Worm (Caenorhabditis elegans) whole organism, late embryonic: ENCODE measurements around the gene cdt-2.

Experiments used
- C38D4.7 ChIP-seq: fragments of 200-800 bp; sonication (Bioruptor generic); optimal IDR thresholded peaks from 2 replicates; lab custom pipeline; 2018; ENCODE audit warnings: mild to moderate bottlenecking, missing genetic modification characterization, moderate library complexity, missing compliant biosample characterization
- K09A11.1 ChIP-seq: sonication (generic microtip); optimal IDR thresholded peaks from 2 replicates; lab custom pipeline; 2017; ENCODE audit warnings: antibody characterized with exemption, mild to moderate bottlenecking, missing genetic modification characterization, missing compliant biosample characterization; ENCODE audit not compliant: insufficient read depth
- T23F11.4 ChIP-seq: fragments of 200-800 bp; sonication (Bioruptor generic); optimal IDR thresholded peaks from 2 replicates; lab custom pipeline; 2018; ENCODE audit warnings: mild to moderate bottlenecking, missing genetic modification characterization, missing compliant biosample characterization
- ama-1 ChIP-seq: fragments of 150-350 bp; optimal IDR thresholded peaks from 2 replicates; lab custom pipeline; 2014
- ceh-2 ChIP-seq: sonication (generic microtip); optimal IDR thresholded peaks from 2 replicates; lab custom pipeline; 2016; ENCODE audit warnings: missing genotype, missing genetic modification characterization, missing compliant biosample characterization
- ceh-22 ChIP-seq: sonication (generic microtip); optimal IDR thresholded peaks from 2 replicates; lab custom pipeline; 2017; ENCODE audit warnings: missing biosample characterization, missing genetic modification characterization
- ceh-30 ChIP-seq: fragments of 150-350 bp; optimal IDR thresholded peaks from 2 replicates; lab custom pipeline; 2014; ENCODE audit warnings: missing biosample characterization, missing genetic modification characterization
- ceh-45 ChIP-seq: fragments of 200-800 bp; sonication (Bioruptor generic); IDR thresholded peaks from 2 replicates; pipeline ENCODE4 v1.3.6; 2022; ENCODE audit warnings: missing genetic modification reagents, missing genetic modification characterization, missing compliant biosample characterization
- ceh-6 ChIP-seq: fragments of 200-800 bp; sonication (Bioruptor generic); optimal IDR thresholded peaks from 2 replicates; lab custom pipeline; 2018; ENCODE audit warnings: mild to moderate bottlenecking, missing genetic modification characterization, missing compliant biosample characterization
- ceh-9 ChIP-seq: sonication (generic microtip); optimal IDR thresholded peaks from 2 replicates; lab custom pipeline; 2016; ENCODE audit warnings: mild to moderate bottlenecking, missing genetic modification characterization, inconsistent platforms, missing compliant biosample characterization
- che-1 ChIP-seq: sonication (generic microtip); optimal IDR thresholded peaks from 2 replicates; lab custom pipeline; 2016; ENCODE audit warnings: mild to moderate bottlenecking, missing genetic modification characterization, missing compliant biosample characterization
- dve-1 ChIP-seq: sonication (generic microtip); optimal IDR thresholded peaks from 2 replicates; lab custom pipeline; 2017; ENCODE audit warnings: antibody characterized with exemption, mild to moderate bottlenecking, missing genetic modification characterization, missing compliant biosample characterization
- elt-2 ChIP-seq: sonication (generic microtip); optimal IDR thresholded peaks from 2 replicates; lab custom pipeline; 2016; ENCODE audit warnings: missing genetic modification reagents, missing genetic modification characterization, missing compliant biosample characterization
- elt-4 ChIP-seq: sonication (generic microtip); optimal IDR thresholded peaks from 2 replicates; lab custom pipeline; 2016; ENCODE audit warnings: missing genetic modification characterization, missing compliant biosample characterization
- ets-4 ChIP-seq: sonication (generic microtip); optimal IDR thresholded peaks from 2 replicates; lab custom pipeline; 2016; ENCODE audit warnings: missing genetic modification characterization, missing compliant biosample characterization
- eyg-1 ChIP-seq: sonication (generic microtip); optimal IDR thresholded peaks from 2 replicates; lab custom pipeline; 2016; ENCODE audit warnings: missing genotype, missing genetic modification characterization, missing compliant biosample characterization
- fkh-10 ChIP-seq: fragments of 150-350 bp; optimal IDR thresholded peaks from 2 replicates; lab custom pipeline; 2014; ENCODE audit warnings: missing biosample characterization, missing genetic modification reagents, missing genetic modification characterization
- gmeb-2 ChIP-seq: sonication (generic microtip); optimal IDR thresholded peaks from 2 replicates; lab custom pipeline; 2016; ENCODE audit warnings: missing genetic modification characterization, inconsistent platforms, missing compliant biosample characterization
- hlh-13 ChIP-seq: fragments of 200-800 bp; sonication (Bioruptor generic); optimal IDR thresholded peaks from 2 replicates; lab custom pipeline; 2018; ENCODE audit warnings: mild to moderate bottlenecking, missing genetic modification characterization, missing compliant biosample characterization
- hlh-15 ChIP-seq: sonication (generic microtip); optimal IDR thresholded peaks from 2 replicates; lab custom pipeline; 2016; ENCODE audit warnings: missing genetic modification characterization, missing compliant biosample characterization
- hlh-8 ChIP-seq: sonication (generic microtip); optimal IDR thresholded peaks from 2 replicates; lab custom pipeline; 2016; ENCODE audit warnings: missing genotype, missing genetic modification characterization, missing compliant biosample characterization
- lim-6 ChIP-seq: sonication (generic microtip); optimal IDR thresholded peaks from 2 replicates; lab custom pipeline; 2016; ENCODE audit warnings: missing genetic modification characterization, missing compliant biosample characterization
- lin-11 ChIP-seq: fragments of 200-800 bp; sonication (Bioruptor generic); optimal IDR thresholded peaks from 2 replicates; lab custom pipeline; 2018; ENCODE audit warnings: mild to moderate bottlenecking, missing genetic modification characterization, missing compliant biosample characterization
- madf-2 ChIP-seq: sonication (generic microtip); optimal IDR thresholded peaks from 2 replicates; lab custom pipeline; 2017; ENCODE audit warnings: missing genetic modification characterization, missing compliant biosample characterization
- mec-3 ChIP-seq: sonication (generic microtip); optimal IDR thresholded peaks from 2 replicates; lab custom pipeline; 2016; ENCODE audit warnings: borderline replicate concordance, missing genetic modification characterization, missing compliant biosample characterization
- nhr-11 ChIP-seq: fragments of 150-350 bp; optimal IDR thresholded peaks from 2 replicates; lab custom pipeline; 2014; ENCODE audit warnings: missing biosample characterization, missing genetic modification characterization
- nhr-232 ChIP-seq: sonication (generic microtip); optimal IDR thresholded peaks from 2 replicates; lab custom pipeline; 2016; ENCODE audit warnings: missing genetic modification characterization, missing compliant biosample characterization
- npax-4 ChIP-seq: sonication (generic microtip); optimal IDR thresholded peaks from 2 replicates; lab custom pipeline; 2016; ENCODE audit warnings: missing genetic modification characterization, missing compliant biosample characterization
- odd-2 ChIP-seq: sonication (generic microtip); optimal IDR thresholded peaks from 2 replicates; lab custom pipeline; 2017; ENCODE audit warnings: antibody characterized with exemption, mild to moderate bottlenecking, missing genetic modification characterization, missing compliant biosample characterization
- pax-1 ChIP-seq: fragments of 150-350 bp; optimal IDR thresholded peaks from 2 replicates; lab custom pipeline; 2014; ENCODE audit warnings: missing biosample characterization, missing genetic modification characterization
- pha-2 ChIP-seq: sonication (generic microtip); optimal IDR thresholded peaks from 2 replicates; lab custom pipeline; 2017; ENCODE audit warnings: mild to moderate bottlenecking, missing genetic modification characterization, missing compliant biosample characterization
- pha-4 ChIP-seq: fragments of 150-350 bp; optimal IDR thresholded peaks from 2 replicates; lab custom pipeline; 2018; ENCODE audit warnings: missing biosample characterization, missing genetic modification reagents, missing genetic modification characterization
- pqm-1 ChIP-seq: sonication (generic microtip); optimal IDR thresholded peaks from 2 replicates; lab custom pipeline; 2016; ENCODE audit warnings: missing genetic modification characterization, missing compliant biosample characterization
- ref-2 ChIP-seq: sonication (generic microtip); optimal IDR thresholded peaks from 2 replicates; lab custom pipeline; 2016; ENCODE audit warnings: missing genetic modification characterization, missing compliant biosample characterization
- rnt-1 ChIP-seq: sonication (generic microtip); optimal IDR thresholded peaks from 2 replicates; lab custom pipeline; 2016; ENCODE audit warnings: missing genetic modification characterization, missing compliant biosample characterization
- tbx-2 ChIP-seq: sonication (generic microtip); optimal IDR thresholded peaks from 2 replicates; lab custom pipeline; 2016; ENCODE audit warnings: missing genetic modification characterization, missing compliant biosample characterization
- tbx-7 ChIP-seq: sonication (generic microtip); optimal IDR thresholded peaks from 2 replicates; lab custom pipeline; 2016; ENCODE audit warnings: missing genotype, missing genetic modification characterization, missing compliant biosample characterization
- ttx-3 ChIP-seq: sonication (generic microtip); optimal IDR thresholded peaks from 2 replicates; lab custom pipeline; 2016; ENCODE audit warnings: missing genetic modification reagents, missing genetic modification characterization, missing compliant biosample characterization
- unc-3 ChIP-seq, 2 experiments: fragments of 200-800 bp in 1 of 2; sonication (Bioruptor generic) in 1 of 2; sonication (generic microtip) in 1 of 2; conservative IDR thresholded peaks in 1 of 2; optimal IDR thresholded peaks in 1 of 2; 2 replicates each; pipeline versions ENCODE4 v1.3.6 to Lab custom; 2016 to 2022; ENCODE audit warnings: missing compliant biosample characterization in 2 of 2, missing genetic modification characterization in 2 of 2, missing genetic modification reagents in 1 of 2
- unc-55 ChIP-seq: sonication (generic microtip); optimal IDR thresholded peaks from 2 replicates; lab custom pipeline; 2017; ENCODE audit warnings: missing biosample characterization, missing genetic modification reagents, missing genetic modification characterization
- ztf-16 ChIP-seq: sonication (generic microtip); optimal IDR thresholded peaks from 2 replicates; lab custom pipeline; 2017; ENCODE audit warnings: missing genetic modification characterization, missing compliant biosample characterization

Gene cdt-2

DNA sequence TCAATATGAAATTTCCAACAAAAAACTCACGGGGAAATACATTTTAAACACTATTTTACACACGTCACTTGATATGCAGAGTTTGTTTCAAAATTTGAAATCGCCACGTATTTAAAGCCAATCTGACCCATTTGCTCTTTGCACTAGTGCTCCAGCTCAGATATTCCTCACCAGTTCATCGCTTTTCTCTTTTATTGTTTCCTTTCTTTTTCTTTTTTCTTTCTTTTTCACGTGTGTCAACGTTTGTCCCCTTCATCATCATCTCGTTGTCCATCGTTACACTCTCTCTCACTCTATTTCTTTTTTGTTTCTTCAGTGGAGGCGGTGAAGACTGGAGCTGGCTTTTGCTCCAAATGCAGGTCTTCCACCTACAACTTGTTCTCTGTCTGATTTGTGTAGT lies 6.3 kb downstream of the cdt-2 start, which contains the start of gene F02D8.4:
Gene F02D8.4 (plus strand): TSS at position 301 of the 400 bp plus-strand sequence.
- no peak for TF ChIP-seq unc-55
- no peak for TF ChIP-seq ceh-6 (GFP tag; lab: Kevin White, UChicago)
- no peak for TF ChIP-seq rnt-1 (tag; lab: Kevin White, UChicago)
- TF ChIP-seq lin-11 (tag; lab: Kevin White, UChicago) = no peak
- TF ChIP-seq ztf-16 (tag; lab: Kevin White, UChicago) = no peak
- no peak for TF ChIP-seq ama-1 (lab: Kevin White, UChicago)
- TF ChIP-seq hlh-13 (GFP tag; lab: Kevin White, UChicago) = no peak
- TF ChIP-seq mec-3 = no peak
- no peak for TF ChIP-seq nhr-232
- no peak for TF ChIP-seq hlh-15 (tag; lab: Kevin White, UChicago)

DNA sequence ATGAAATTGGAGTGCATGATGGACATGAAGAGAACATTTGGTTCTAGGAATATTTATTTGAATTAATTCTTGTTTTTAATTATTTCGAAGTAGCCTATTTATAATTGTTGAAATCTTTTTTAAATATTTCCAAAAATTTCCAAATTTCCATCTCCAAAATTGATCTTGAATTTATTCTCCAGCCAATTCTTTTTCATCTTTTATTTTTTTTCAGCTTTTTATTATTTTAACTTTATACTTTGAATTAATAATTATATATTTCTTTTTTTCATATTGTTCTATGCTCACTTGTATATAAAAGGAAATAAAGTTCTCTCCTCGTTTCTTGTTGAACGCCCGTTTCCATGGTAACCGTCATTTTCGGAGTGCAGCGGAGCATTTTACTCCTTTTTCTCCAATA lies 11.0 kb downstream of the cdt-2 start, which contains the start of gene xbx-1:
Gene xbx-1 (plus strand): TSS at position 301 of the 400 bp plus-strand sequence.
- TF ChIP-seq dve-1 (tag; lab: Kevin White, UChicago) = no peak
- no peak for TF ChIP-seq eyg-1 (tag; lab: Kevin White, UChicago)
- TF ChIP-seq lin-11 (tag; lab: Kevin White, UChicago) = no peak
- TF ChIP-seq pax-1 = no peak
- no peak for TF ChIP-seq ttx-3 (tag; lab: Kevin White, UChicago)
- no peak for TF ChIP-seq T23F11.4 (GFP tag; lab: Kevin White, UChicago)
- no peak for TF ChIP-seq ceh-6 (GFP tag; lab: Kevin White, UChicago)
- no peak for TF ChIP-seq madf-2 (tag; lab: Kevin White, UChicago)
- TF ChIP-seq tbx-7 (tag; lab: Kevin White, UChicago) = no peak
- no peak for TF ChIP-seq che-1 (tag; lab: Kevin White, UChicago)
- no peak for TF ChIP-seq gmeb-2 (tag; lab: Kevin White, UChicago)
- no peak for TF ChIP-seq pha-2 (tag; lab: Kevin White, UChicago)
- TF ChIP-seq nhr-11 = no peak

DNA sequence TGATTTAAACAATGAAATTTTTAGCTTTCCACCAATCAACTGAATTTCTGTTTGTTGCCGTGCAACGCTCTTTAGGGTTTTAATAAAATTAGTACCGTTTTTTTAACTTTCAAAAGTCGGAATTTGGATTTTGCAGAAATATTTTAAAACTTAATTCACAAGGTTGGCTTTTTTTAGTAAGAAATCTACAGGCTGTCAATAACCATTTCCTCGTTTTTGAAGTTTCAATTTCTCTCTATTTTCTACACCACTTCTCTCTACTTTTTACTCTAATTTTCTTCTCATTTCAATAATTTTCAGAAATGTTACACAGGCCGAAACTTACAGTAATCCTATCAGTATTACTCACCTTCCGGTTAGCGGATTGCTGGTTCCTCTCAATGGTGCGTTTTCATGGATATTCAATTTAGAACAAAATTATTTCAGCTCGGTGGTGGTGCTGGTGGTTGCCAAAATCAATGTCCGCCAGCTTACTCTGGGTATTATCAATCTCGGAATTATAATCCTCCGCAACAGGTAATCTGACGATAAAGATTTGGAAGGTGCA lies 12.6 kb downstream of the cdt-2 start, which contains the start of the genes grd-12 and F02D8.1:
Gene grd-12 (plus strand): TSS at position 301 of the 547 bp plus-strand sequence.
Gene F02D8.1 (minus strand): TSS at position 497 of the 547 bp plus-strand sequence.
- TF ChIP-seq dve-1 (tag; lab: Kevin White, UChicago) (no peak), ceh-22 (tag; lab: Kevin White, UChicago) (no peak), elt-2 (tag; lab: Kevin White, UChicago) (no peak), nhr-11 (no peak), odd-2 (tag; lab: Kevin White, UChicago) (no peak), ceh-30 (tag; lab: Kevin White, UChicago) (no peak), hlh-8 (tag; lab: Kevin White, UChicago) (no peak)

DNA sequence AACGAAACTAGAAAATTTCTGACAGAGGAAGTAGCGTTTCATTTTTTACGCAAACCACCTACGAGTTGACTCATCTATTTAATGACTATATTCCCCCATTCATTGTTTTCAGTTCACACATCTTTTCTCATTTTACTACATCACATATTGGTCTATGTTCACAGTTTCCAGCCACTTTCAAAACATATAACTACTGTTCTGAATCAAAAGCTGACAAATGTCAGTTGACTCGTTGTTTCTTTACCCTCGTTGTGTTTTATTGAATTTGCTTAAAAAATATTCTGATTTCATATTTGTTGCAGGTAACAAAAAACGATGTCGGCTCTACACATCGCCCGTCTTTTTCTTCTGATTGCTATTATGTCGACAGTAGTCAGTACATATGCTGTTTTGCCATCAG lies 19.8 kb downstream of the cdt-2 start, which contains the start of gene nlp-59:
Gene nlp-59 (plus strand): TSS at position 301 of the 400 bp plus-strand sequence.
- TF ChIP-seq ceh-45 (GFP tag; lab: Robert Waterston, UW) = no peak
- no peak for TF ChIP-seq tbx-2 (tag; lab: Kevin White, UChicago)
- no peak for TF ChIP-seq pqm-1 (tag; lab: Kevin White, UChicago)
- TF ChIP-seq odd-2 (tag; lab: Kevin White, UChicago) = no peak

DNA sequence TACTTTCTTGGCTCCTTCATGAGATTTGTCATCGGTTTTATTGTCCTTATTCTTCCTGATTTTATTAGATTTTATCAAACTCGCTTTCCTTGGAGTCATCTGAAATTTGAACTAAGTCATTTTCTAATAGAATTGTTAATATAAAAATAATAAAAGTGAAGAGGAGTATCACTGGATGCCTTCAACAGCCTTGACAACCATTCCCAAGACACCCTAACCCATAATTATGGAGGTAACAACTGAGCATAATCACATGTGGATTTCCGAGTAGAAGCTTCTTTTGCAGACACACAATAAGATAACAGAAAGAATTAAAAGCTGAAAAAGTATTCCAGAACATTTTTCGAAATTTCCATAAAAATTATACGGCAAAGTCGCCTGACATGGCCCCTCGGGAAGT lies 35.2 kb downstream of the cdt-2 start, which contains the start of gene F02D8.9:
Gene F02D8.9 (minus strand): TSS at position 101 of the 400 bp plus-strand sequence.
- TF ChIP-seq C38D4.7 (GFP tag; lab: Kevin White, UChicago) (no peak), ttx-3 (tag; lab: Kevin White, UChicago) (no peak)

DNA sequence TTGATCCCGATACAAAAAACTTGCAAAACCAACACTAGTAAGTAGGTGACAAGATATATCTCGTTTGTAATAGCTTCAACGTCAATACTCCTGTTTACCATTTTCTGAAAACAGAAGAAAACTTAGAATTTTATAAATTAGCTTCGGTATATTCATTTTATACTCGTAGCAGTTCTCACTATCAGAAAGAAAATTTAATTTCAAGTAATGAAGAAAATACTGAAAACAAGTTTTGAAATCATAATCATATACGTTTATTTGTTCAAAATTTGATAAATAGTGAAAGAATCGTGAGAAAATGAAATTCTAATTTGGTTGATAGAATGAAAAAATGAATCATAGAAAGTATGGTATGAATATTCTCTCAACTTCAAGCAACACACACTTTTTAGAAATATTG lies 36.3 kb downstream of the cdt-2 start, which contains the start of gene C30G7.5:
Gene C30G7.5 (minus strand): TSS at position 101 of the 400 bp plus-strand sequence.
- no peak for TF ChIP-seq fkh-10 (GFP tag; lab: Kevin White, UChicago)
- TF ChIP-seq lim-6 (tag; lab: Kevin White, UChicago) = no peak
- TF ChIP-seq ceh-2 (tag; lab: Kevin White, UChicago) = no peak
- TF ChIP-seq pax-1 = no peak
- no peak for TF ChIP-seq ztf-16 (tag; lab: Kevin White, UChicago)
- no peak for TF ChIP-seq ets-4 (tag; lab: Kevin White, UChicago)
- no peak for TF ChIP-seq nhr-232
- no peak for TF ChIP-seq elt-4 (tag; lab: Kevin White, UChicago)
- no peak for TF ChIP-seq gmeb-2 (tag; lab: Kevin White, UChicago)
- no peak for TF ChIP-seq unc-3 (GFP tag; conservative IDR thresholded peaks at IDR 0.05; lab: Robert Waterston, UW)
- no peak for TF ChIP-seq unc-3 (tag; optimal IDR thresholded peaks at IDR 0.05; lab: Kevin White, UChicago)
- TF ChIP-seq ref-2 = no peak
- TF ChIP-seq ceh-9 (tag; lab: Kevin White, UChicago) = no peak
- no peak for TF ChIP-seq pha-4 (tag; lab: Kevin White, UChicago)
- no peak for TF ChIP-seq npax-4 (tag; lab: Kevin White, UChicago)
- no peak for TF ChIP-seq pha-2 (tag; lab: Kevin White, UChicago)
- TF ChIP-seq hlh-8 (tag; lab: Kevin White, UChicago) = no peak
- no peak for TF ChIP-seq K09A11.1 (tag; lab: Kevin White, UChicago)
